Worm (Caenorhabditis elegans): ENCODE data around the gene srh-295.

DNA sequence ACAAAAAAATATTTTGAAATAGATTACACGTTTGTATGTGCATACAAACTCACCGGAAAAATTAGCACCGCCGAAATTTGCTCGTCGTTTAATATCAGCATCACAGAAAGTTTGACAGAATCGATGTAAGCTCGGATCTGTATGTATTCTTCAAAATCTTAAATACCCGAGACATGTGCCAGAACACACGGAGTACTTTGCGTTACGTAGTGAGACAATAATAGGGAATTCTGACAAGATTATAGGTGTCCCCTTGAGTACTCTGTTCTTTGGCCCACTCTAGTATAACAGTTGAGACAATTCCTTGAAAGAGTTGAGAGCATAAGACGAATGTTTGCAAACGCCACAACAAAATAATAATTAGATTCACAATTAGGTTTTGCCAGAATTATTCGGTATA is 26.8 kb upstream of the srh-295 start, which contains the start of gene srx-48:
- no peak for TF ChIP-seq mep-1 (tag; optimal IDR thresholded peaks at IDR 0.05)
- TF ChIP-seq lsy-2 (tag; optimal IDR thresholded peaks at IDR 0.05), result no peak
- no peak for TF ChIP-seq elt-1 (tag; optimal IDR thresholded peaks at IDR 0.05; ENCODE audit: borderline replicate concordance, insufficient read depth)
- no peak for TF ChIP-seq lin-13 (tag; optimal IDR thresholded peaks at IDR 0.05)
- TF ChIP-seq nhr-28 (tag; optimal IDR thresholded peaks at IDR 0.05), result no peak
- TF ChIP-seq ztf-11 (tag; optimal IDR thresholded peaks at IDR 0.05), result no peak
- TF ChIP-seq elt-3 (tag; optimal IDR thresholded peaks at IDR 0.05), result no peak
- no peak for TF ChIP-seq sptf-1 (tag; optimal IDR thresholded peaks at IDR 0.05)
- no peak for TF ChIP-seq drap-1 (GFP tag; optimal IDR thresholded peaks at IDR 0.05)

Data from whole organism, mixed stage, embryonic.